Worm (Caenorhabditis elegans): ENCODE measurements around the gene tgn-38.

The tgn-38 gene

DNA sequence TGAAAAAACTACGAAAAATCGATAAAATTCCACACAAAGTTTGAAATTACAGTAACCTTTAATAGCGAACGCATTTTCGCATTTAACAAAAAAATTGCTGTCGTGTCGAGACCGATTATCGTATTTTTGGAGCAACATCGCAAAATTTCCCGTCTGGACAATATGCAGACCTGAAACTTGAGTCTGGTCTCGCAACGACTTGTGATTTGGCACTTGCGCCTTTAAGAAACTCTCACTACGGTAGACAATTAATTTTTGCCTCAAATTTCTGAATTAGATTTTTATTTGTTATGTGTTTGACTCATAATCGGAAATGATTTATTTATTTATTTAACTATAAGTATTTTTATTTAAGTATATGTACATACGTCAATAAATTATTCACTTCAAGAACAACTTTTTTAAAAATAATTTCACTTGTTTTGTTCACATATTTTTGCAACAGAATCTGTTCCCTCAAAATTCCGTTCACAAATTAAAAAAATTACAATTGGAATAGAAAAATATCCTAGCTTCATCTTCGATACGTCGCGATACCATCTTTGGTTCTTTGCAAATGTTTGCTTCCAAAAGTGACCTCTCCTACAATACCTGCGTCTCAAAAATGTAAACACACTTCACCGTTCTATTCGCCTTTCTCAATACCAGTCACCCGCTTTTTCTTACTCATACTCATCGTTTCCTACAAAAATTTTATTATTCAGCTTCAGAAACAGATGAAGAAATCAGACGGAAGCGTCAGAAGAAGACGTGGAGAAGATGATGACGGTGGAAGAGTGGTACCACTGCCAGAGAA lies 18.8 kb upstream of the tgn-38 start, which contains the start of gene T12G3.4:
Gene T12G3.4, plus strand, starts transcription at position 705 of the 796 bp plus-strand sequence.
- TF ChIP-seq T22C8.4 (GFP tag; IDR thresholded peaks at IDR 0.05): no peak
- TF ChIP-seq med-1 (GFP tag; optimal IDR thresholded peaks at IDR 0.05; ENCODE audit: insufficient read depth): no peak
- TF ChIP-seq klf-2 (GFP tag; conservative IDR thresholded peaks at IDR 0.05): no peak
- TF ChIP-seq ztf-23 (GFP tag; IDR thresholded peaks at IDR 0.05): no peak
- TF ChIP-seq ztf-29 (GFP tag; IDR thresholded peaks at IDR 0.05): no peak
- TF ChIP-seq flt-1 (GFP tag; IDR thresholded peaks at IDR 0.05): no peak
- TF ChIP-seq ref-1 (GFP tag; conservative IDR thresholded peaks at IDR 0.05): no peak
- TF ChIP-seq cog-1 (tag; optimal IDR thresholded peaks at IDR 0.05): no peak
- TF ChIP-seq tab-1 (GFP tag; IDR thresholded peaks at IDR 0.05): no peak

DNA sequence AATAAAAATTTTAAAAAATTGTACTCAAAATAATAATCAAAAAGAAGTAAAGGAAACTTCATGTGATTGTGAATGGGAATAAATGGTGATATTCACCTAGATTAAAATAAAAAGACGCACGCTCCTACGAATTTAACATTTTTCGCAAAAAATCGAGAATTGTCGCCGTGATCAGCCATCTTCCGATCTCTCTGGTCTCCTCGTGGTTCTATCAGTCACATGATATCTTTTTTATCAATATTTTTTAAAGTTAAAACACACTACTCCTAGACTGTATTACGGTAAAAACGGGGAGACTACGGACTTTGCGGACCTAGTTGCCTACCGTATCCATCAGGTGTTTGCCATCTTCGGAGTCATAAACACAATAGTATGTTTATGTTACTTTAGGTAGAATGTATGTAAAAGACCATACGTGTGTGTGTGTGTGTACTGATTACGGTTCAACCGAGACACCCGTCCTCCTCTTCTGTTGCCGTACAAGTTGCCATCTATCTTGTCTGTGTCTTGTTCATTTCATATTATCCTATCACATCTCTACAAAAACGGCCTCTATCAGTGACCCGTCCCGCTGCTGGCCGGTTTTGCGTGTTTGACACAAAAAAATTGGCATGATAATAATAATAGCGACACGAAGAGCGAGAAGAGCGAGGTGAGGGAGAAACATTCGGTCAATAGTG lies 17.7 kb upstream of the tgn-38 start, which contains the start of gene T12G3.2:
Gene T12G3.2, minus strand, starts transcription at position 444 of the 680 bp plus-strand sequence.
- TF ChIP-seq ref-1 (GFP tag; conservative IDR thresholded peaks at IDR 0.05) (no peak), ztf-29 (GFP tag; IDR thresholded peaks at IDR 0.05) (no peak), med-1 (GFP tag; optimal IDR thresholded peaks at IDR 0.05; ENCODE audit: insufficient read depth) (no peak), T22C8.4 (GFP tag; IDR thresholded peaks at IDR 0.05) (no peak), cog-1 (tag; optimal IDR thresholded peaks at IDR 0.05) (no peak), klf-2 (GFP tag; conservative IDR thresholded peaks at IDR 0.05) (no peak), flt-1 (GFP tag; IDR thresholded peaks at IDR 0.05) (no peak), ztf-23 (GFP tag; IDR thresholded peaks at IDR 0.05) (no peak), tab-1 (GFP tag; IDR thresholded peaks at IDR 0.05) (no peak)

DNA sequence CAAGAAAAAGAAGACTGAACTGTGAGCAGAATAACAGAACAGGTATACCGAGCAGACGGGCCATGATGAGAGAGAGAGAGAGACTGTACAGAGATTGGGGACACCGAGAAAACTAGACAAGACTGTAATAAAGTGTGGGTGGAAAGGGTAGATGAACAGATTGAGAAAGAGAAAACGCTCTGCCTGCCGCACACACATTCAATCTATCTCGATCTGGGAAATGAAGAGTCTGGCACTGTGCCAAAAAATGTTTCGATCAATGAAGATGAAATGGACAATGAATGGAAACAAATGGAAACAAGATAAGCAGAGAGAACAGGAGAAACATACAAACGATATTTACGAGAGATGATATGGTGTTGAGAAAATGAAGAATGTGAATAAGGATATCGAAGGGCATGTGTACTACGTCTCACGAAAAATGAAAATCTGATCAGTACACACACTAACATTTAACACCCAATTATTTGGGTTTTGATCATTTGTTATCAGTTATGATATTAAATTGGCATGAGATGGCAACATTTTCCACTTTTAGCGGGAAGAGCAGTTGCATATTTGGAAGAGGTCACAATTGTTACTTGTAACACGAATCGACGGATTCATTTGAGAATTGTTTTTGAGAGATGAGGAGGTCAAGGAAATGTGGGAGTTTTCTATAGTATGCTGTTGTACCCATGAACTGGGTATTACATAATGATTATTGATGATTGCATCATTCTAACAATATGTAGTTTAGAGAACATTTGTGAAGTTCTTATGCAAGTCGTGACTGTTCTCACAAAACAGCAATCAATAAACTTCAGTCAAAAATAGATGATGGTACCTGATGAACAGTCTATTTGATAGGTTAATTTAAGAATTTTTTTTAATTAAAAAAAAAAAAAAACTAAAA lies 16.1 kb upstream of the tgn-38 start:
- TF ChIP-seq klf-2 (GFP tag; conservative IDR thresholded peaks at IDR 0.05): no peak
- TF ChIP-seq cog-1 (tag; optimal IDR thresholded peaks at IDR 0.05): no peak
- TF ChIP-seq ref-1 (GFP tag; conservative IDR thresholded peaks at IDR 0.05): no peak
- no peak for TF ChIP-seq flt-1 (GFP tag; IDR thresholded peaks at IDR 0.05)
- TF ChIP-seq tab-1 (GFP tag; IDR thresholded peaks at IDR 0.05): no peak
- no peak for TF ChIP-seq ztf-23 (GFP tag; IDR thresholded peaks at IDR 0.05)
- no peak for TF ChIP-seq med-1 (GFP tag; optimal IDR thresholded peaks at IDR 0.05; ENCODE audit: insufficient read depth)
- no peak for TF ChIP-seq T22C8.4 (GFP tag; IDR thresholded peaks at IDR 0.05)
- no peak for TF ChIP-seq ztf-29 (GFP tag; IDR thresholded peaks at IDR 0.05)

DNA sequence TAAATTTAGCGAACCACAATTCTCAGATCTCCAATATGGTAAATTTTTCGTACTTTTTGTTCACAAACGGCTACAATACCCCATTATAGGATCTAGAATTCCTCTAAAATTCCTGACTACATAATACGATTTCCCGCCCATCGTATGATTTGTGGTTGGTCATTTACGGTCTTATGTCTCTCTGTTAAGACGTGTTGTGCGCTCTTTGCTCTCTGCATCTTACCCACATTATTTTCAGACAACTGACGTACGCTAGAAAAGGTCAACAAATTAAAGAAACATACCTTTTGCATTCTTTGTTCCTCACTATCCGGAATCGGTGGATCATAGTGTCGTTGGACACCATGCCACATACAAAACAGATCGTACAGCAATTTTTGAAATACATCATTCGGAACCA lies 14.1 kb upstream of the tgn-38 start:
- TF ChIP-seq T22C8.4 (GFP tag; IDR thresholded peaks at IDR 0.05) (no peak), ztf-23 (GFP tag; IDR thresholded peaks at IDR 0.05) (no peak), cog-1 (tag; optimal IDR thresholded peaks at IDR 0.05) (no peak), tab-1 (GFP tag; IDR thresholded peaks at IDR 0.05) (no peak), med-1 (GFP tag; optimal IDR thresholded peaks at IDR 0.05; ENCODE audit: insufficient read depth) (no peak), ref-1 (GFP tag; conservative IDR thresholded peaks at IDR 0.05) (no peak), klf-2 (GFP tag; conservative IDR thresholded peaks at IDR 0.05) (no peak)

DNA sequence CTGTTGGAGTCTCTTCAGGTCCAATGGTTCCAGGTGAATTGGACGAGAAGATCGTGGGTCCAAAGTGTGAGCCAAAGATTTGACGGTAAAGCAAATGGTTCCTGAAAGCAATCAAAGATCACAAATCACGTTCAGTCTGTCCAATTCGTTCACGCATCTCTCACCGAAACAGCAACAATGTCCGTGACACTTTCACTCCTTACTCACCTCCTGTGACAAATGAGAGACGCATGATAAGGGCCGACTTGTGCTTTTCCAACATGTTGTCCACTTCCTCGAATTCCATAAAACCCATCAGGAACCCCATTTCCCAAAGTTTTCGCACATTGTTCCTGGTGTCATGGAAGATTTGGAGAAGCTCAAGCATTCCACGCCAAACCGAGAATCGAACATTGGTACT lies 11.5 kb upstream of the tgn-38 start:
- no peak for TF ChIP-seq ztf-29 (GFP tag; IDR thresholded peaks at IDR 0.05)
- no peak for TF ChIP-seq klf-2 (GFP tag; conservative IDR thresholded peaks at IDR 0.05)
- no peak for TF ChIP-seq ref-1 (GFP tag; conservative IDR thresholded peaks at IDR 0.05)
- TF ChIP-seq T22C8.4 (GFP tag; IDR thresholded peaks at IDR 0.05): no peak
- no peak for TF ChIP-seq med-1 (GFP tag; optimal IDR thresholded peaks at IDR 0.05; ENCODE audit: insufficient read depth)
- TF ChIP-seq flt-1 (GFP tag; IDR thresholded peaks at IDR 0.05): no peak
- no peak for TF ChIP-seq tab-1 (GFP tag; IDR thresholded peaks at IDR 0.05)
- no peak for TF ChIP-seq cog-1 (tag; optimal IDR thresholded peaks at IDR 0.05)
- no peak for TF ChIP-seq ztf-23 (GFP tag; IDR thresholded peaks at IDR 0.05)

DNA sequence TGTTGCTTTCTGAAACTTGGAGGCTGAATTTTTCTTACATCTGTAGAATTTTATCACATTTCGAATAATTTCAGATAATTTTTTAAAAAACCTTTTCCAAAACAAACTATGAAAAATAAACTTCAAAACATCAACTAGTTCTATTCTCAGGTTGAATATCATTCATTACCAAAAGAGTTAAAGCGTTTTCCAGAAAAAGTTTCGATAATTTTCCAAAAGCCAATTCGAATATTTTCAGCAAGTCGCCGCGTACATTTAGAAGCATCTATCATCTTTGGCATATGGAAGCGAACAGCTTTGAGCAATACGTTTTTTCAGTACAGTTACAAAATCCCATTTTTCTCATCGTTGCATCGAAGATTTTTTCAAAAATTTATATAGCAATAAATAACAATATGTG lies 8.0 kb upstream of the tgn-38 start:
- TF ChIP-seq klf-2 (GFP tag; conservative IDR thresholded peaks at IDR 0.05) (no peak), med-1 (GFP tag; optimal IDR thresholded peaks at IDR 0.05; ENCODE audit: insufficient read depth) (no peak), ztf-23 (GFP tag; IDR thresholded peaks at IDR 0.05) (no peak), cog-1 (tag; optimal IDR thresholded peaks at IDR 0.05) (no peak), tab-1 (GFP tag; IDR thresholded peaks at IDR 0.05) (no peak), ref-1 (GFP tag; conservative IDR thresholded peaks at IDR 0.05) (no peak), T22C8.4 (GFP tag; IDR thresholded peaks at IDR 0.05) (no peak)

DNA sequence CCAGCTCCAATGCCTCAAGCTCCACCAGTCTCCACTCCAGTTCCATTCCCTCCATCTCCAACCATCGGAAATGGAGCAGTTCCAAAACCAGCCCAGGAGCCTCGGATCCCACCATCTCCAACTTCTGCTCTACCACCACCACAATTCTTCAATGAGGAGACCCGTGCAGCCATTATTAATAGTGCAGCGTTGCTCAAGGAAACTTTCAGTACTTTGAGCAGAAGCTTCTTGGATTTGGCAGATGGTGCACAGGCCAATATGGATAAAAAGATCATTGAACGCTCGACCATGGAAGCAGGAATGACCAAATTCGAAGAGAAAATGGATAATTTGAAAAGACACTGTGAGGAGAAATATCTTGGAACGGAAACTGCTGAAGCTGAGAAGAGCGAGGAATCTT lies 6.4 kb upstream of the tgn-38 start:
- no peak for TF ChIP-seq klf-2 (GFP tag; conservative IDR thresholded peaks at IDR 0.05)
- TF ChIP-seq ztf-23 (GFP tag; IDR thresholded peaks at IDR 0.05): no peak
- no peak for TF ChIP-seq cog-1 (tag; optimal IDR thresholded peaks at IDR 0.05)
- no peak for TF ChIP-seq ztf-29 (GFP tag; IDR thresholded peaks at IDR 0.05)
- TF ChIP-seq ref-1 (GFP tag; conservative IDR thresholded peaks at IDR 0.05): no peak
- no peak for TF ChIP-seq tab-1 (GFP tag; IDR thresholded peaks at IDR 0.05)
- TF ChIP-seq med-1 (GFP tag; optimal IDR thresholded peaks at IDR 0.05; ENCODE audit: insufficient read depth): no peak
- TF ChIP-seq T22C8.4 (GFP tag; IDR thresholded peaks at IDR 0.05): no peak
- TF ChIP-seq flt-1 (GFP tag; IDR thresholded peaks at IDR 0.05): no peak

DNA sequence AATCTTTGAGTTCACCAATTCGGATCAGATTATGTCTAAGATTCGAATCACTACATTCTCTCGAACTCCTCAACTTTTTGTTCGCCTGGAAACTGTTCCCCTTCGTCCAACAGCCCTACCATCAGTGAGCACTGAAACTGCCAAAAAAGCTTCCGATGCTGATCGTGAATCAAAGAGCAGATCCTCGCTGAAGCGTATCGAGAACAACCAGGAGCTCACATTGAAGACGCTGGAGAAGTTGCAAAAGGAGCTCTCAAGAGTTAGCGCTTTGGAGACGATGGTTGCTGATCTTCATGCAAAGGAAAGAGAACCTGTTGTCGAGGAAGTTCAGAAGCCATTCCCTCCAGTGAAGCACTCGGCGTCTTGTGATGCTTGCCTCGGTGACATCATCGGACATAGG lies 5.8 kb upstream of the tgn-38 start:
- TF ChIP-seq flt-1 (GFP tag; IDR thresholded peaks at IDR 0.05) (no peak), cog-1 (tag; optimal IDR thresholded peaks at IDR 0.05) (no peak), ztf-29 (GFP tag; IDR thresholded peaks at IDR 0.05) (no peak), ztf-23 (GFP tag; IDR thresholded peaks at IDR 0.05) (no peak), T22C8.4 (GFP tag; IDR thresholded peaks at IDR 0.05) (no peak), med-1 (GFP tag; optimal IDR thresholded peaks at IDR 0.05; ENCODE audit: insufficient read depth) (no peak), klf-2 (GFP tag; conservative IDR thresholded peaks at IDR 0.05) (no peak), ref-1 (GFP tag; conservative IDR thresholded peaks at IDR 0.05) (no peak), tab-1 (GFP tag; IDR thresholded peaks at IDR 0.05) (no peak)

Measured in whole organism, midembryonic.